Worm (Caenorhabditis elegans): ENCODE results near the gene clec-40.

The clec-40 gene

ce11 chrV:16816707-16817106 is 24.2 kb downstream of the clec-40 start:
- TF ChIP-seq flt-1 (GFP tag; IDR thresholded peaks at IDR 0.05) (no peak), ztf-23 (GFP tag; IDR thresholded peaks at IDR 0.05) (no peak), cog-1 (tag; optimal IDR thresholded peaks at IDR 0.05) (no peak), med-1 (GFP tag; optimal IDR thresholded peaks at IDR 0.05; ENCODE audit: insufficient read depth) (no peak), klf-2 (GFP tag; conservative IDR thresholded peaks at IDR 0.05) (no peak), ztf-29 (GFP tag; IDR thresholded peaks at IDR 0.05) (no peak), ref-1 (GFP tag; conservative IDR thresholded peaks at IDR 0.05) (no peak), T22C8.4 (GFP tag; IDR thresholded peaks at IDR 0.05) (no peak), tab-1 (GFP tag; IDR thresholded peaks at IDR 0.05) (no peak)

DNA sequence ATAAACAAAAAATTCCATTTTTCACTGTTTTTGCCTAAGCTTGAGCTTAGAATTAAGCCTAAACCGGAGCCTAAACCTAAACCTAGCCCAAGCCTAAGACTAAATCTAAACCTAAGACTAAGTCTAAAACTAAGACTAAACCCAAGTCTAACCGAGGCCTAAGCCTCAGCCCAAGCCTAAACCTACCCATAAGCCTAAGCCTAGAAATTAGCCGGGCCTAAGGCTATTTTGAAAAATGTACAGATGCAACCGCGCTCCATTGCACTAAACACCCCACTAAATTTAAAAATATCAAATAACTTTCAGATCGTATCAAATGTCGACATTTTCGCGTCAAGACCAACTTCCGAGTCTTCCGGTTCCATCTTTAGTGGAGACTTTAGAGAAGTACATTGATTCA is 25.6 kb downstream of the clec-40 start, which contains the start of gene T20B3.1:
Gene T20B3.1 (plus strand): TSS at position 301 of the 400 bp plus-strand sequence.
- TF ChIP-seq tab-1 (GFP tag; IDR thresholded peaks at IDR 0.05) (no peak), ref-1 (GFP tag; conservative IDR thresholded peaks at IDR 0.05) (no peak), klf-2 (GFP tag; conservative IDR thresholded peaks at IDR 0.05) (no peak), ztf-23 (GFP tag; IDR thresholded peaks at IDR 0.05) (no peak), ztf-29 (GFP tag; IDR thresholded peaks at IDR 0.05) (no peak), cog-1 (tag; optimal IDR thresholded peaks at IDR 0.05) (no peak), med-1 (GFP tag; optimal IDR thresholded peaks at IDR 0.05; ENCODE audit: insufficient read depth) (no peak), flt-1 (GFP tag; IDR thresholded peaks at IDR 0.05) (no peak), T22C8.4 (GFP tag; IDR thresholded peaks at IDR 0.05) (no peak)

- no peak for TF ChIP-seq T22C8.4 (GFP tag; IDR thresholded peaks at IDR 0.05)
- TF ChIP-seq tab-1 (GFP tag; IDR thresholded peaks at IDR 0.05), result no peak
- no peak for TF ChIP-seq cog-1 (tag; optimal IDR thresholded peaks at IDR 0.05)
- TF ChIP-seq med-1 (GFP tag; optimal IDR thresholded peaks at IDR 0.05; ENCODE audit: insufficient read depth), result no peak
- TF ChIP-seq ref-1 (GFP tag; conservative IDR thresholded peaks at IDR 0.05), result no peak
- no peak for TF ChIP-seq klf-2 (GFP tag; conservative IDR thresholded peaks at IDR 0.05)
- TF ChIP-seq flt-1 (GFP tag; IDR thresholded peaks at IDR 0.05), result no peak
- TF ChIP-seq ztf-23 (GFP tag; IDR thresholded peaks at IDR 0.05), result no peak
- TF ChIP-seq ztf-29 (GFP tag; IDR thresholded peaks at IDR 0.05), result no peak
These were observed 26.2 kb downstream of the clec-40 start for ce11 chrV:16814541-16815207.

ce11 chrV:16812371-16812770 is 28.5 kb downstream of the clec-40 start:
- no peak for TF ChIP-seq cog-1 (tag; optimal IDR thresholded peaks at IDR 0.05)
- no peak for TF ChIP-seq tab-1 (GFP tag; IDR thresholded peaks at IDR 0.05)

DNA sequence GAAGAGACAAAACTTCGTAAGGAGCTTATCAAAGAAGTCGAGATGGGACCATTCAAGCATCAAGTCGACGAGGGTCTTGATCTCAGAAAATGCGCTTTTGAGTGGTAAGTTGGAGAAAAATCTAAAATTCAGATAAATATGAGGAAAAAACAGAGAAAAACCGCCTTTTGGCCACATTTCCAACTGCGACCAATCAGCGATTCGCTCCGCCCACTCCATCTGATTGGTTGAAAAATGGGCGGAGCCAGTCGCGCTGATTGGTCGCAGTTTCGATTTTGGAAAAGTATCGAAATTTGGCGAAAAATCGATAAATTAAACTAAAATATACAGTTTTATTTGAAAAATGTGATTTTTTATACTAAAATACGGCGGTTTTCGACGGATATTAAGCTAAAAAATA is 29.0 kb downstream of the clec-40 start:
- no peak for TF ChIP-seq T22C8.4 (GFP tag; IDR thresholded peaks at IDR 0.05)
- TF ChIP-seq flt-1 (GFP tag; IDR thresholded peaks at IDR 0.05), result no peak
- no peak for TF ChIP-seq tab-1 (GFP tag; IDR thresholded peaks at IDR 0.05)
- no peak for TF ChIP-seq cog-1 (tag; optimal IDR thresholded peaks at IDR 0.05)
- no peak for TF ChIP-seq ref-1 (GFP tag; conservative IDR thresholded peaks at IDR 0.05)
- TF ChIP-seq klf-2 (GFP tag; conservative IDR thresholded peaks at IDR 0.05), result no peak
- no peak for TF ChIP-seq ztf-23 (GFP tag; IDR thresholded peaks at IDR 0.05)
- no peak for TF ChIP-seq med-1 (GFP tag; optimal IDR thresholded peaks at IDR 0.05; ENCODE audit: insufficient read depth)
- TF ChIP-seq ztf-29 (GFP tag; IDR thresholded peaks at IDR 0.05), result no peak

DNA sequence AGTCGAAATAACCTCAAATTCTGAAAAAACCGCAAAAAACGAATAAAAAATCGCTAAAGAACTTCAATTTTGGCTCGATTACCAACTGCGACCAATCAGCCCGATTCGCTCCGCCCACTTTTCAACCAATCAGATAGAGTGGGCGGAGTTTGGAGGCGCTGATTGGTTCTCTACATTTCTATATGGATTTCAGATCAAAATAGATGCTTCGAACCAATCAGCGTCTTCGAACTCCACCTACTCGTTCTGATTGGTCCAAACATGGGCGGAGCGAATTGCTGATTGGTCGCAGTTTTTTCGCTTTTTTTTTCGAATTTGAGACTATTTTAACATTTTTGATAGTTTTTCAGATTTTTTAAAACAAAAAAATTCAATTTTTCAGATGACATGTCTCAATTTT is 32.7 kb downstream of the clec-40 start:
- no peak for TF ChIP-seq ztf-29 (GFP tag; IDR thresholded peaks at IDR 0.05)
- no peak for TF ChIP-seq klf-2 (GFP tag; conservative IDR thresholded peaks at IDR 0.05)
- TF ChIP-seq ztf-23 (GFP tag; IDR thresholded peaks at IDR 0.05), result no peak
- TF ChIP-seq T22C8.4 (GFP tag; IDR thresholded peaks at IDR 0.05), result no peak
- no peak for TF ChIP-seq flt-1 (GFP tag; IDR thresholded peaks at IDR 0.05)
- TF ChIP-seq tab-1 (GFP tag; IDR thresholded peaks at IDR 0.05), result no peak
- TF ChIP-seq ref-1 (GFP tag; conservative IDR thresholded peaks at IDR 0.05), result no peak
- no peak for TF ChIP-seq cog-1 (tag; optimal IDR thresholded peaks at IDR 0.05)
- no peak for TF ChIP-seq med-1 (GFP tag; optimal IDR thresholded peaks at IDR 0.05; ENCODE audit: insufficient read depth)

DNA sequence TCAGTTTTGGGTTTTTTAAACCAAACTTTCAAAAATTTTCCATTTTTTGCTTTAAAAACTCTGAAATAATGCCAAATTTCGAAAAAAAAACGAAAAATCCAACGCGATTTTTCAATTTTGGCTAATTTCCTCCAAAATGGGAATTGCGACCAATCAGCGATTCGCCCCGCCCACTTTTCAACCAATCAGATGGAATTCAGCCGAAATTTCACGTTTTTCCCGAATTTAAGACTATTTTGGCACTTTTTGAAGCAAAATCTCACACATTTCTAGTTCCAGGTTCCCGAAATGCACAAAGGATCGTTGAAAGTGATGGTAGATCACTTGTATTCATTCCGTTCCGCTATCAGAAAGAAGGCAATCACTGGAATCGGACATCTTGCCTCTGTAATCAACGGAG is 36.1 kb downstream of the clec-40 start:
- TF ChIP-seq cog-1 (tag; optimal IDR thresholded peaks at IDR 0.05), result no peak
- no peak for TF ChIP-seq flt-1 (GFP tag; IDR thresholded peaks at IDR 0.05)
- no peak for TF ChIP-seq ztf-29 (GFP tag; IDR thresholded peaks at IDR 0.05)
- no peak for TF ChIP-seq T22C8.4 (GFP tag; IDR thresholded peaks at IDR 0.05)
- TF ChIP-seq ztf-23 (GFP tag; IDR thresholded peaks at IDR 0.05), result no peak
- TF ChIP-seq tab-1 (GFP tag; IDR thresholded peaks at IDR 0.05), result no peak
- TF ChIP-seq med-1 (GFP tag; optimal IDR thresholded peaks at IDR 0.05; ENCODE audit: insufficient read depth), result no peak
- no peak for TF ChIP-seq klf-2 (GFP tag; conservative IDR thresholded peaks at IDR 0.05)
- TF ChIP-seq ref-1 (GFP tag; conservative IDR thresholded peaks at IDR 0.05), result no peak

DNA sequence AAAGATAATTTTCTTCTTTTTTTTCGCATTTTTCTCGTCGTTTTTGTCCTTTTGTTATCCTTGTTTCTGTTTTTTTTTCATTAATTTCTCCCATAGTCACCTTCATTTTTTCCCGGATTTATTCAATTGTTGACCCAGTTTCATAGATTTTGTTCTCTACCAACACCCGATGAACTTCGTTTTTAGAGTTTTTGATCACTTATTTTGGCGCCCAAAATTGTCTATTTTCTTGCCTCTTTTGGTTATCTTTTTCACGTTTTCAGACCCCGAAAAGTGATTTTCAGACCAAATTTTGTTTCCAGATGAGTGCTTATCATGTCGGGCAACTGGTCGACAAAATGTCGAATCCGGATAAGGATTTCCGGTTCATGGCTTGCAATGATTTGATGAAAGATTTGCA is 38.3 kb downstream of the clec-40 start, which contains the start of gene cand-1:
Gene cand-1 (plus strand): TSS at position 301 of the 400 bp plus-strand sequence.
- TF ChIP-seq ztf-29 (GFP tag; IDR thresholded peaks at IDR 0.05), result no peak
- no peak for TF ChIP-seq cog-1 (tag; optimal IDR thresholded peaks at IDR 0.05)
- TF ChIP-seq ztf-23 (GFP tag; IDR thresholded peaks at IDR 0.05), result no peak

DNA sequence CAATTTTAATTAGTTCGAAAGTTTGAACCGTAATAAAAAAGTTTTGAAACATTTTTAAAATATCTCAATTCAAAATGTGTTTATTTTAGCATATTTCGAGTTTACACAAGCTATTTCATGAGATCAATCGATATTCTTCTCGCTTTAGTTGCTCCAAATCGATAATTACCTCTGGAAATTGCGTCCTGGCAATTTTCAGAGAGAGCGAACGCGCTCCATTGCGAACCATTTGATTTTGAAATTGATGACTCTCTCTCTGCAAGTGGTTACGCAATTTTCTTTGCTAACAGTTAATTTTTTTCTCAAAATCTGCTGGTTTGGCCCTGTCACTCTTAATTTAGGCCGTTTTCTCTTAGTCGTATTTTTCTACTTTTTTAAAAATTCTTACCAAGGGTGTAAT is 40.4 kb downstream of the clec-40 start:
- TF ChIP-seq med-1 (GFP tag; optimal IDR thresholded peaks at IDR 0.05; ENCODE audit: insufficient read depth) (no peak), tab-1 (GFP tag; IDR thresholded peaks at IDR 0.05) (no peak), cog-1 (tag; optimal IDR thresholded peaks at IDR 0.05) (no peak), T22C8.4 (GFP tag; IDR thresholded peaks at IDR 0.05) (no peak), ztf-29 (GFP tag; IDR thresholded peaks at IDR 0.05) (no peak), ref-1 (GFP tag; conservative IDR thresholded peaks at IDR 0.05) (no peak), flt-1 (GFP tag; IDR thresholded peaks at IDR 0.05) (no peak)

DNA sequence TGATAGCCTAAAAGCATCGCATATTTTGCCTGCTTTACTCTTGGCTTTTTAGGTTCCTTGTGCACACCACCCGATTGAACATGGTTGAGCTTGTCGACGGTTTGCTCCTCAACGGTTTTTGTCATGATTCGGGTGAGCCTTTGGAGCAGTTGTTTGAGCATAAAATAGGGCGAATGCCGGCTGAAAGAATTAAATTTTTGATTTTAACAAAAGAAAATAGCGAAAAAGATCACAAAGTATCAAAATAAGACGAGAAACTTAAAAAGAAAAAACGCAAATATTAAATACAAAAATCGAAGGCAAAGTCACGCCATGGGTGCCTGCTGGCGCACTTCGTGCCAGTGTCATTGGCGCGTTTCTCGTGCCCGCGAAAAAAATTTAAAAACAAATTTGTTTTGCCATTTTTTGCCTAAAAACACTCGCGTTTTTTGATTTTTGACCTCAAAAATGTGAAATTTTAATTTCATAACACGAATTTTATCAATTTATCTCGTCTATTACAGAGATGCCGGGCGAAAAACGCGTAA is 46.0 kb downstream of the clec-40 start, which contains the start of the genes ctps-1 and pus-1:
Gene ctps-1 (plus strand): TSS at position 51 of the 527 bp plus-strand sequence.
Gene pus-1 (minus strand): TSS at position 125 of the 527 bp plus-strand sequence.
- TF ChIP-seq ztf-23 (GFP tag; IDR thresholded peaks at IDR 0.05) (no peak), ref-1 (GFP tag; conservative IDR thresholded peaks at IDR 0.05) (no peak), klf-2 (GFP tag; conservative IDR thresholded peaks at IDR 0.05) (no peak), med-1 (GFP tag; optimal IDR thresholded peaks at IDR 0.05; ENCODE audit: insufficient read depth) (no peak), tab-1 (GFP tag; IDR thresholded peaks at IDR 0.05) (no peak)

Data from whole organism, midembryonic.